Worm (Caenorhabditis elegans) whole organism, early embryonic: Measurements from ENCODE around the gene C11D2.7.

Experiments
- ama-1 ChIP-seq: fragments of 150-350 bp; optimal IDR thresholded peaks from 2 replicates; lab custom pipeline; 2014
- flt-1 ChIP-seq: fragments of 200-800 bp; sonication (Bioruptor generic); IDR thresholded peaks from 2 replicates; pipeline ENCODE4 v1.3.6; 2022; ENCODE audit warnings: missing genetic modification characterization, missing compliant biosample characterization
- scrt-1 ChIP-seq: fragments of 200-800 bp; sonication (Bioruptor generic); IDR thresholded peaks from 2 replicates; pipeline ENCODE4 v1.3.6; 2022; ENCODE audit warnings: missing genetic modification characterization, missing compliant biosample characterization
- tbx-11 ChIP-seq: fragments of 200-800 bp; sonication (Bioruptor generic); IDR thresholded peaks from 2 replicates; pipeline ENCODE4 v1.3.6; 2022; ENCODE audit warnings: missing genetic modification characterization, missing compliant biosample characterization

DNA sequence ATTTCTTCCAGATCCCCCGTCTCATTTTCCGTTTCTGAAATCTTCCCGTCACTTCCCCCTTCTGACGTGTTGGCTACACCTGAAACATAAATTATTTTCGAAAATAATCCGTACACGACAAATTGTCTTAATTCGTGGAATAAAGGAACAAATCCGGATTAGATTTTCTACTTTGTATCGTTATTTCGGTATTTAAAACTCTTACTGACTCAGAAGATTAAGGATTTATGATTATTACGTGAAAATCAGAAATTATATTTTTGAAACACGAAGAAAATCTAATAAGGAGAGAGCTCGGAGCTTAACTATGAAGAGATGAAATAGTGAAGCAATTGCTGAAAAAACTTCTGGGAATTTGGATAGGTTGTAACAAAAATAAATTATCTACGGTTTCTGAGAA is 5.8 kb downstream of the C11D2.7 start:
- TF ChIP-seq flt-1 (GFP tag; lab: Robert Waterston, UW) (no peak), ama-1 (lab: Kevin White, UChicago) (no peak), tbx-11 (GFP tag; lab: Robert Waterston, UW) (no peak), scrt-1 (GFP tag; lab: Robert Waterston, UW) (no peak)
